Worm (Caenorhabditis elegans): ENCODE results near the gene tbc-17.

DNA sequence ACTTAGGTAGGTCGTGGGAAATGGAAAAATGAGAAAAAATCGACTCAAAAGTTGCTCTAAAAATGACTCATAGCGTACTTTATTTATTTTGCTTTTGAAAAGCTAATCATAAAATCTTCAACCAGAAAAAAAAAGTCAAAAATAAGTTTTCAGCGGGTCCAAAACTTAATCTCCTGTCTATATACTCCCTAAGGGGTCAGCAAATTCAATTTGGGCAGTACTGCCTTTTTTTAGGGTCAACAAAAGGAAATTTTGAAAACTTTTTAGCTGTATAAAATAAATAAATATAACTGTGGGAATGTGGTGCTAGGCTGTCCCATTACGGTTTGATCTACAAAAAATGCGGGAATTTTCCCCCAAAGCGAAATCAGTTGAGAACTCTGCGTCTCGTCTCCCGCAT lies 24.9 kb upstream of the tbc-17 start:
- TF ChIP-seq him-1 (tag; optimal IDR thresholded peaks at IDR 0.05): no peak
- no peak for TF ChIP-seq W03F9.2 (tag; optimal IDR thresholded peaks at IDR 0.05)
